Fruit fly (Drosophila melanogaster): ENCODE data around the gene CG32762.

The CG32762 gene

DNA sequence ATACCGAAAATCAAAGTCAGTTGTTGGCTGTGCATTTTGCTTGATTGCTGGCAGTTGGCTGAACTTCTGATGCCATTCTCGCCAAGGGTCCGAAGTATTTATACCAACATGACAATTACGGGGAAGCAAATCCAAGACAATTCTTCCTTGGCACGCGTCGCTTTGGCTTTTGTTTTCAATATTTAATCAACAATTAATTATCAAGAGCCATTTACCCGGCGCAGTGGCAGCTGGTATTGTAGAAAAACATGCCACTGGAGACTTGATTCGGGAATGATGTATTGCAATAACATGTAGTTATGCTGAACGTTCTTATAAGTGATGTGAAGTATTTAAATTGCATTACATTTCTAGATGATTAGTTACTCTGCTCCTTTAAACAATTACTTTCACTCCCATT is at the start of gene CG32762, which contains the start of gene CG4151:
Gene CG32762, minus strand, starts transcription at position 101 of the 400 bp plus-strand sequence.
Gene CG4151, plus strand, starts transcription at position 348 of the 400 bp plus-strand sequence.
- TF ChIP-seq luna (GFP tag; optimal IDR thresholded peaks at IDR 0.05) = no peak
- TF ChIP-seq CG9797 (GFP tag; optimal IDR thresholded peaks at IDR 0.05) = no peak
- TF ChIP-seq CG11093 (GFP tag; IDR thresholded peaks at IDR 0.05) = no peak
- TF ChIP-seq CG17612 (GFP tag; IDR thresholded peaks at IDR 0.05) = no peak
- no peak for TF ChIP-seq lab (GFP tag; optimal IDR thresholded peaks at IDR 0.05)
- no peak for TF ChIP-seq CG17829 (tag; optimal IDR thresholded peaks at IDR 0.05)

- peak; percentile 78 for TF ChIP-seq Scr (GFP tag; IDR thresholded peaks at IDR 0.05; ENCODE audit: partially characterized antibody)
- 0 out of 2 replicates have a peak, but pooled peaks have one; percentile 19 for TF ChIP-seq chm (GFP tag; IDR thresholded peaks at IDR 0.05)
- peak; percentile 82 for TF ChIP-seq HLH4C (GFP tag; IDR thresholded peaks at IDR 0.05; ENCODE audit: partially characterized antibody)
- peak; percentile 3 for TF ChIP-seq lab (GFP tag; optimal IDR thresholded peaks at IDR 0.05)
- TF ChIP-seq CG6683 (GFP tag; optimal IDR thresholded peaks at IDR 0.05) = no peak
- peak in 1 of 3 experiments; percentile 58 for TF ChIP-seq Stat92E (GFP tag; optimal IDR thresholded peaks at IDR 0.05)
- 0 out of 3 replicates have a peak, but pooled peaks have one; percentile 36 for TF ChIP-seq Doc3 (GFP tag; IDR thresholded peaks at IDR 0.05; ENCODE audit: partially characterized antibody)
- TF ChIP-seq dmrt99B (tag; optimal IDR thresholded peaks at IDR 0.05) = peak; percentile 43
- peak; percentile 7 for TF ChIP-seq kay (GFP tag; optimal IDR thresholded peaks at IDR 0.05)
- TF ChIP-seq sens (GFP tag) = peak; percentile 34
- no peak for TF ChIP-seq Hand (GFP tag; optimal IDR thresholded peaks at IDR 0.05)
- TF ChIP-seq CG11398 (GFP tag; optimal IDR thresholded peaks at IDR 0.05) = no peak
- peak; percentile 79 for TF ChIP-seq sna (GFP tag; IDR thresholded peaks at IDR 0.05; ENCODE audit: partially characterized antibody)
- no peak for TF ChIP-seq BtbVII (GFP tag; optimal IDR thresholded peaks at IDR 0.05)
- TF ChIP-seq CG12769 (tag; optimal IDR thresholded peaks at IDR 0.05) = peak; percentile 70
- TF ChIP-seq salm (tag; optimal IDR thresholded peaks at IDR 0.05) = peak; percentile 48
- TF ChIP-seq so (GFP tag; IDR thresholded peaks at IDR 0.05) = peak; percentile 35; the same call in 1 of the 3 replicates
- peak; percentile 42; the same call in 1 of the 2 replicates for TF ChIP-seq slbo (GFP tag; IDR thresholded peaks at IDR 0.05)
- 0 out of 3 replicates have a peak, but pooled peaks have one; percentile 4 for TF ChIP-seq gce (GFP tag; IDR thresholded peaks at IDR 0.05)
- peak; percentile 57 for TF ChIP-seq ftz-f1 (GFP tag; optimal IDR thresholded peaks at IDR 0.05)
- TF ChIP-seq crp (GFP tag; optimal IDR thresholded peaks at IDR 0.05) = no peak
- no peak for TF ChIP-seq CG10321 (GFP tag; IDR thresholded peaks at IDR 0.05)
- TF ChIP-seq inv (GFP tag; IDR thresholded peaks at IDR 0.05; ENCODE audit: partially characterized antibody) = peak; percentile 55; the same call in 1 of the 2 replicates
- TF ChIP-seq CG2129 (GFP tag; IDR thresholded peaks at IDR 0.05; ENCODE audit: partially characterized antibody) = 0 out of 2 replicates have a peak, but pooled peaks have one; percentile 30
- TF ChIP-seq CG15514 (GFP tag; optimal IDR thresholded peaks at IDR 0.05) = peak; percentile 39
- TF ChIP-seq HmgZ (tag; optimal IDR thresholded peaks at IDR 0.05) = peak; percentile 39
- TF ChIP-seq Myb (GFP tag; optimal IDR thresholded peaks at IDR 0.05) = peak; percentile 82
- TF ChIP-seq nerfin-2 (GFP tag; IDR thresholded peaks at IDR 0.05; ENCODE audit: partially characterized antibody) = peak; percentile 92
- no peak for TF ChIP-seq CG33213 (GFP tag; optimal IDR thresholded peaks at IDR 0.05)
- TF ChIP-seq MBD-R2 (GFP tag; IDR thresholded peaks at IDR 0.05) = peak; percentile 13; the same call in 1 of the 2 replicates
- TF ChIP-seq jumu (GFP tag; optimal IDR thresholded peaks at IDR 0.05) = no peak
- peak in 1 of 2 experiments; percentile 59 for TF ChIP-seq Eip74EF (GFP tag; optimal IDR thresholded peaks at IDR 0.05)
- peak; percentile 87 for TF ChIP-seq CG16813 (GFP tag; IDR thresholded peaks at IDR 0.05; ENCODE audit: partially characterized antibody)
- peak; percentile 3; the same call in 1 of the 4 replicates for TF ChIP-seq Gug (GFP tag; IDR thresholded peaks at IDR 0.05)
- peak; percentile 83 for TF ChIP-seq vnd (GFP tag; IDR thresholded peaks at IDR 0.05; ENCODE audit: partially characterized antibody)
- peak; percentile 69 for TF ChIP-seq CG13287 (GFP tag; IDR thresholded peaks at IDR 0.05; ENCODE audit: partially characterized antibody)
- peak; percentile 95; the same call in 2 of the 3 replicates for TF ChIP-seq CG2199 (GFP tag; IDR thresholded peaks at IDR 0.05)
- peak; percentile 26 for TF ChIP-seq CG9876 (GFP tag; optimal IDR thresholded peaks at IDR 0.05)
- no peak for TF ChIP-seq run (tag; optimal IDR thresholded peaks at IDR 0.05)
- peak; percentile 86 for TF ChIP-seq CG13894 (tag; optimal IDR thresholded peaks at IDR 0.05)
Observed at dm6 chrX:5524240-5524881, 23.3 kb upstream of the CG32762 start.
